Fruit fly (Drosophila melanogaster): ENCODE data around the gene Grip.

Grip gene

DNA sequence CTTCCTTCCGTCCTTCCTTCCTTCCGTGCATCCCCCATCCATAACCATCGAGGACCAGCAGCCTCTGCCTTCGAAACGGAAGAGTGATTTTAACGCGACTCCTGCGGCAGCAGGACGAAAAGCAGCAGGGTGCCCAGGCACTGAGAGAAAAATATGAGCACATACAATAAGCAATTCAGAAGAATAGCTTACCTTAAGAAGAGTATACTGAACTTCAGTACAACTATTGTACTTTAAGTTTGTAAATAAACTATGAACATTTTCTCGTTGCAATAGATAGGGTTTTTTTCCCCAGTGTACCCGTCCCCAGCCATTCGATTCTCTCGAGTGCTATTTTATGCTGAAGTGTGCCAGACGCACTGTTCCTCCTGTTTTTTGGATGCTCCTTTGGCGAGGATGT lies 65.6 kb downstream of the Grip start (continued):
- TF ChIP-seq nau (GFP tag; optimal IDR thresholded peaks at IDR 0.05) (peak; percentile 44), CG6683 (GFP tag; optimal IDR thresholded peaks at IDR 0.05) (peak; percentile 52), CrebB (tag; optimal IDR thresholded peaks at IDR 0.05) (peak; percentile 71), Sin3A (optimal IDR thresholded peaks at IDR 0.05) (no peak), Mad (GFP tag; optimal IDR thresholded peaks at IDR 0.05) (peak; percentile 44), fu2 (GFP tag; optimal IDR thresholded peaks at IDR 0.05) (peak; percentile 55), ems (GFP tag; optimal IDR thresholded peaks at IDR 0.05) (peak; percentile 41), z (GFP tag; IDR thresholded peaks at IDR 0.05) (no peak; the same call in 2 of the 3 replicates), Ravus (GFP tag; IDR thresholded peaks at IDR 0.05) (no peak), slou (GFP tag; optimal IDR thresholded peaks at IDR 0.05) (peak; percentile 65), Oaz (GFP tag; IDR thresholded peaks at IDR 0.05) (peak; percentile 71), Max (GFP tag; optimal IDR thresholded peaks at IDR 0.05) (peak; percentile 44), NK7.1 (GFP tag; optimal IDR thresholded peaks at IDR 0.05) (peak; percentile 55), CG10979 (tag; optimal IDR thresholded peaks at IDR 0.05) (peak; percentile 88), CG15696 (tag; optimal IDR thresholded peaks at IDR 0.05) (peak; percentile 86), Hand (GFP tag; optimal IDR thresholded peaks at IDR 0.05) (peak; percentile 77), croc (GFP tag; conservative IDR thresholded peaks at IDR 0.05) (peak; percentile 77), otp (GFP tag; IDR thresholded peaks at IDR 0.05) (peak; percentile 84), Sox102F (GFP tag; optimal IDR thresholded peaks at IDR 0.05) (peak; percentile 77), CG12942 (GFP tag; optimal IDR thresholded peaks at IDR 0.05) (peak; percentile 56), CG1602 (GFP tag; optimal IDR thresholded peaks at IDR 0.05) (peak; percentile 77), CG13894 (tag; optimal IDR thresholded peaks at IDR 0.05) (peak; percentile 15), CG1792 (GFP tag; optimal IDR thresholded peaks at IDR 0.05) (peak; percentile 57), CG10366 (GFP tag; IDR thresholded peaks at IDR 0.05) (peak; percentile 56), CG16815 (GFP tag; optimal IDR thresholded peaks at IDR 0.05) (peak; percentile 65), ERR (GFP tag; optimal IDR thresholded peaks at IDR 0.05) (peak; percentile 51), unc-4 (GFP tag; IDR thresholded peaks at IDR 0.05; ENCODE audit: partially characterized antibody) (no peak), CG3838 (GFP tag; optimal IDR thresholded peaks at IDR 0.05) (no peak), CG7963 (GFP tag; IDR thresholded peaks at IDR 0.05; ENCODE audit: partially characterized antibody) (no peak), jing (GFP tag; optimal IDR thresholded peaks at IDR 0.05) (peak; percentile 72), CG18011 (GFP tag; optimal IDR thresholded peaks at IDR 0.05) (no peak), dm (GFP tag; optimal IDR thresholded peaks at IDR 0.05) (peak; percentile 53), CG42726 (GFP tag; IDR thresholded peaks at IDR 0.05; ENCODE audit: partially characterized antibody) (no peak), grn (GFP tag; optimal IDR thresholded peaks at IDR 0.05) (no peak), CG14014 (GFP tag; IDR thresholded peaks at IDR 0.05) (peak; percentile 74), CkIIα-i1 (GFP tag; IDR thresholded peaks at IDR 0.05) (no peak), ap (GFP tag; IDR thresholded peaks at IDR 0.05) (peak; percentile 51; the same call in 1 of the 2 replicates), chif (GFP tag; optimal IDR thresholded peaks at IDR 0.05) (peak; percentile 68 to 88), Awh (GFP tag; IDR thresholded peaks at IDR 0.05) (peak; percentile 76), CG15269 (tag; optimal IDR thresholded peaks at IDR 0.05) (peak; percentile 76), CG10431 (GFP tag; optimal IDR thresholded peaks at IDR 0.05) (peak; percentile 50), MESR4 (GFP tag; optimal IDR thresholded peaks at IDR 0.05) (no peak), Trl (optimal IDR thresholded peaks at IDR 0.05) (no peak), Trl (GFP tag; optimal IDR thresholded peaks at IDR 0.05) (peak; percentile 86), tio (GFP tag; optimal IDR thresholded peaks at IDR 0.05) (peak; percentile 66), bowl (GFP tag; IDR thresholded peaks at IDR 0.05) (no peak), CG8765 (GFP tag; IDR thresholded peaks at IDR 0.05) (peak; percentile 65; the same call in 1 of the 2 replicates), BtbVII (GFP tag; optimal IDR thresholded peaks at IDR 0.05) (peak; percentile 56), p53 (GFP tag; optimal IDR thresholded peaks at IDR 0.05) (peak; percentile 21), so (GFP tag; IDR thresholded peaks at IDR 0.05) (peak; percentile 71; the same call in 2 of the 3 replicates), CG12236 (GFP tag; optimal IDR thresholded peaks at IDR 0.05) (peak; percentile 28), Stat92E (GFP tag; optimal IDR thresholded peaks at IDR 0.05) (no peak)
